Fruit fly (Drosophila melanogaster) whole organism, pupa: Measurements from ENCODE around the gene Nnp-1.

Source experiments
- CG10348 ChIP-seq: fragments of 200-800 bp; sonication (Bioruptor generic); IDR thresholded peaks from 2 replicates; pipeline ENCODE4 v1.3.6; 2022; ENCODE audit warnings: missing biosample characterization, missing genetic modification characterization
- CG12605 ChIP-seq: fragments of 200-800 bp; sonication (Bioruptor generic); IDR thresholded peaks from 2 replicates; pipeline ENCODE4 v1.3.6; 2022; ENCODE audit warnings: missing biosample characterization, missing genetic modification characterization
- CG13204 ChIP-seq: fragments of 200-800 bp; sonication (Bioruptor generic); optimal IDR thresholded peaks from 2 replicates; lab custom pipeline; 2018; ENCODE audit warnings: missing biosample characterization, mild to moderate bottlenecking, missing genetic modification characterization, moderate library complexity
- CG14655 ChIP-seq: fragments of 200-800 bp; sonication (Bioruptor generic); optimal IDR thresholded peaks from 3 replicates; lab custom pipeline; 2017; ENCODE audit warnings: mild to moderate bottlenecking, missing biosample characterization, missing genetic modification reagents, missing genetic modification characterization
- CG15710 ChIP-seq: fragments of 200-800 bp; sonication (Bioruptor generic); optimal IDR thresholded peaks from 2 replicates; lab custom pipeline; 2018; ENCODE audit warnings: missing biosample characterization, mild to moderate bottlenecking, missing genetic modification characterization, moderate library complexity
- CG17806 ChIP-seq: fragments of 200-800 bp; sonication (Bioruptor generic); optimal IDR thresholded peaks from 2 replicates; lab custom pipeline; 2018; ENCODE audit warnings: missing biosample characterization, mild to moderate bottlenecking, missing genetic modification characterization, moderate library complexity
- CG32121 ChIP-seq: fragments of 200-800 bp; sonication (Bioruptor generic); IDR thresholded peaks from 2 replicates; pipeline ENCODE4 v1.3.6; 2022; ENCODE audit warnings: missing biosample characterization, missing genetic modification characterization
- CG34367 ChIP-seq: fragments of 200-800 bp; sonication (Bioruptor generic); optimal IDR thresholded peaks from 2 replicates; lab custom pipeline; 2018; ENCODE audit warnings: missing biosample characterization, mild to moderate bottlenecking, missing genetic modification characterization
- CG8159 ChIP-seq: fragments of 200-800 bp; sonication (Bioruptor generic); optimal IDR thresholded peaks from 3 replicates; lab custom pipeline; 2018; ENCODE audit warnings: missing biosample characterization, mild to moderate bottlenecking, missing genetic modification characterization, moderate library complexity
- CG8301 ChIP-seq: fragments of 200-800 bp; sonication (Bioruptor generic); optimal IDR thresholded peaks from 2 replicates; lab custom pipeline; 2018; ENCODE audit warnings: missing biosample characterization, mild to moderate bottlenecking, missing genetic modification characterization
- CG9948 ChIP-seq: fragments of 200-800 bp; sonication (Bioruptor generic); optimal IDR thresholded peaks from 2 replicates; lab custom pipeline; 2018; ENCODE audit warnings: missing biosample characterization, mild to moderate bottlenecking, missing genetic modification characterization, moderate library complexity
- D1 ChIP-seq: fragments of 200-800 bp; sonication (Bioruptor generic); optimal IDR thresholded peaks from 2 replicates; lab custom pipeline; 2018; ENCODE audit warnings: missing biosample characterization, mild to moderate bottlenecking, missing genetic modification characterization, moderate library complexity
- EcR ChIP-seq: fragments of 200-800 bp; sonication (Bioruptor generic); optimal IDR thresholded peaks from 3 replicates; lab custom pipeline; 2019; ENCODE audit warnings: missing biosample characterization, missing genetic modification characterization, mild to moderate bottlenecking, moderate library complexity, missing genetic modification reagents
- Ets98B ChIP-seq: fragments of 200-800 bp; sonication (Bioruptor generic); IDR thresholded peaks from 2 replicates; pipeline ENCODE4 v1.3.6; 2022; ENCODE audit warnings: missing biosample characterization, missing genetic modification characterization
- Pif1A ChIP-seq: fragments of 200-800 bp; sonication (Bioruptor generic); optimal IDR thresholded peaks from 3 replicates; lab custom pipeline; 2016; ENCODE audit warnings: missing biosample characterization, missing genetic modification characterization
- Pif1B ChIP-seq: fragments of 200-800 bp; sonication (Bioruptor generic); optimal IDR thresholded peaks from 3 replicates; lab custom pipeline; 2016; ENCODE audit warnings: missing biosample characterization, missing genetic modification characterization
- Snoo ChIP-seq: fragments of 200-800 bp; sonication (Bioruptor generic); optimal IDR thresholded peaks from 3 replicates; lab custom pipeline; 2017; ENCODE audit warnings: missing biosample characterization, mild to moderate bottlenecking, missing genetic modification characterization, inconsistent platforms
- fd96Ca ChIP-seq: fragments of 200-800 bp; sonication (Bioruptor generic); IDR thresholded peaks from 3 replicates; pipeline ENCODE4 v1.3.6; 2022; ENCODE audit warnings: missing biosample characterization, missing genetic modification characterization
- gl ChIP-seq: fragments of 200-800 bp; sonication (Bioruptor generic); optimal IDR thresholded peaks from 2 replicates; lab custom pipeline; 2018; ENCODE audit warnings: missing biosample characterization, mild to moderate bottlenecking, missing genetic modification characterization
- rn ChIP-seq: fragments of 200-800 bp; sonication (Bioruptor generic); IDR thresholded peaks from 2 replicates; pipeline ENCODE4 v1.3.6; 2022; ENCODE audit warnings: missing biosample characterization, missing genetic modification characterization

Nnp-1 gene

DNA sequence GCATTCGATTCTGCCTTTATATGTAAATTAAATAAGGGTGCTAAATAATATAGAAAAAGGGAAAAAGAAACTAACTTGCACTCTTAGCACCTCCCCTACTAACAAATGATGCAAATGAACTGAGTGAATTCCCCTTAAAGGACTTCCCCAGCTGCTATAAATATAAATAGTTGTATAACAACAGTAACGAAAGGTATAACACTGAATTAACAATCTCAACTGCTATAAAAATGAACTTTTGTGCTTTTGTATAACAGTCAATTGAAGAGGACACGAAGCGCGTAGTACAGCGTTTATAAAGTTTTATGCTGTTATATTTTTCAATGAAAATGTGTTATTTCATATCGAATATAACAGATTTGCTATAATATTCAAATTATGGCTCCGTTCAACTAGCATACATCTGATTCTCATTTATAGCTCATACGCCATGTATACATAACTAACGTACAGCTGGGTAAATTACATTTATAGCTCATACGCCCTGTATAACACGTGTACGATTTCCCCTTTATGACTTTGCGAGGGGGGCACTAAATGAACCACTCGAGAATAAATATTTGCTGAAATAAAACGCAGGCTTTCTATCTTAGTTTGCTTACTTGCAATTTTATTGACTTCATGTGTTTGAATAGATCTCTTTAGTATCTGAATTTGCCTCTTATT is 16.6 kb downstream of the Nnp-1 start:
- no peak for TF ChIP-seq Snoo (tag; lab: Kevin White, UChicago)
- no peak for TF ChIP-seq EcR (GFP tag; lab: Kevin White, UChicago)
- TF ChIP-seq Pif1B (GFP tag; lab: Kevin White, UChicago) = no peak
- TF ChIP-seq CG12605 (GFP tag; lab: Robert Waterston, UW) = no peak

DNA sequence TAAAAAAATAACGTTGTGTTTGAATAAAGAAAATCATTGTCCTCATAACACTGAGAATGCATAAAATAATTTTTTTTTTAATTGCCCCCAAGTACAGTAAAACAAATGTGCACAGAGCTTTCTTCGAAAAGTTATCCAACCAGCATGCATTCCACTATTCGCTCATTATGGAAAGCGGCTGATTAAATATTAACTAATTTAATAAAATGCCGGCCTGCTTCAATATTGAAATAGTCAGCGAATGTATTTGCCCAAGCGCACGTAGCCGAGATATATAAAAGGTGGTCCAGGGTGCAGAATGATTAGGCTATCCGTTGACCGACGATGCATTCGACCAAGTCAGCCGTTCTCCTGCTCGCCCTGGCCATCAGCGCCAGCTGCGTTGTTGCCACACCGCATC is 18.5 kb downstream of the Nnp-1 start, which contains the start of gene CG16826:
Gene CG16826, plus strand, starts transcription at position 301 of the 400 bp plus-strand sequence.
- TF ChIP-seq CG14655 (GFP tag; lab: Kevin White, UChicago) = no peak
- TF ChIP-seq CG15710 = no peak
- no peak for TF ChIP-seq Pif1B (GFP tag; lab: Kevin White, UChicago)
- no peak for TF ChIP-seq Ets98B (GFP tag; lab: Robert Waterston, UW)

DNA sequence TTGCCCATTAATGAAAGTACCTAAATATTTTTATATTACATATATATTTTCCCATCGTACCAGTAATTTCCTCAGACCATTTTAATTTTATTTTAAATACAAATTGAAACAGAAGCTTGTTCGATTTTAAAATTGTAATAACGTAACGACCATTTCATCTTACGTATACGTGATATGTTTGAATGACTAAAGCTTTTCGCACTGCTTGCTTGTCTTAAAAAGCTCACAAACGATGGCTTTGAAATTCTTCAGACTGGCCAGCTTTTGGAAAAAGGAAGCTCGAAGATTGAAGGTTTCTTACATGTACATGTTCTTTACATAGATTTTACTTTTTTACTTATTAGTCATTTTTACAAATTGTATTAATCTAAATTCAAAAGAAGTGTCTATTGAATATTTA is 33.3 kb downstream of the Nnp-1 start:
- TF ChIP-seq D1 (tag; lab: Kevin White, UChicago) (peak; percentile 16), CG8301 (no peak)
- TF ChIP-seq, all 21 proteins: peak for 1

DNA sequence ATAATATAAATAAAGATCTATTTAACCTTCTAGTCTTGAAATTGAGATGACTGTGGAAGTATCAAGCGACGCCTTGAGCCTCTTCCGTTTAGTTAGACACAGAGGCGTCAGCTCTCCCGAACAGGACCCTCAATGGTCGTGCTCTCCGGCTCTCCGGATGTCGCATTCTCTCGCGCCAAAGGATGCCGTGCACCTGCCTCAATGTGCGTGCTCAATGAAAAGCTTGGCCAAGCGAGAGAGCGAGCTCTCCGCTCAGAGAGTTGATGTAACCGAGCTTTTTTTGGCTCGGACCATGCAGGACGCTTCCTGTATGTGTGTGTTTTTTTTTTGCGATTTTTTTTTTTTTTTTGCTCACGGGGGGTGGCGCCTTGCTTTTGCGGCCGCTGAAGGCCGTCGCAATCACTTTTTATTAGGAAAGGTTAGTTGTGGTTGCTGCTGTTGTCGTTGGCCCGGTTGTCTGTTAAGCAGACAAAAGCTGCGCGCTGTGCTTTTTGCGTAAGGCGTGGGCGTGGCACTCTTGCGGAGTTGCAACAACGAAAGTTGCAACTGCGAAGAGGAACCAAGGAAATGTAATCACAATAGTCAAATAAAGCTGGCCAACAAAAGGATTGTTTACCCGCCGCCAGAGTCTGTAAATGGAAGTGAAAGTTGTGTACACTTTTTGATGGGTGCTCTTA is 34.0 kb downstream of the Nnp-1 start:
- TF ChIP-seq EcR (GFP tag; lab: Kevin White, UChicago) = no peak
- peak; percentile 16 for TF ChIP-seq CG13204 (GFP tag; lab: Kevin White, UChicago)
- peak; percentile 74 for TF ChIP-seq CG12605 (GFP tag; lab: Robert Waterston, UW)

DNA sequence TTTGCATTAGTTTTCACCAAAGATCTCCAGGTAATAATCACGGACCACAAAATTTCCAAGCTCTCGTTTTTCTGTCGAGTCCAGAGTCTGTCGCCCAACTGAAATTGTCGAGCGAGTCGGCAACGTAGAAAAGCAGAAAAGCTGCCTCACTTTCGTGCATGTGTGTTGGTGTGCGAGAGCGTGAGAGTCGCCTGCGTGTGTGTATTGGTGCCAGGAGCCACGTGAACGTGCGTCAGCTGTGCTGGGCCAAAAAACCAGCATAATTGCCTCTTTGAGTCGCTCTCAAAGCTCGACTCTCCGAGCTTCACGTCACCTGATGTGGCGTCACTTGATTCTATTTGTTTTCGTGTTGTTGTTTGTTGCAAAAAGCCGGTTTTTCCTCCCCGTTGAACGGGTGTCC is 35.0 kb downstream of the Nnp-1 start, which contains the start of gene hbt:
Gene hbt, minus strand, starts transcription at position 101 of the 400 bp plus-strand sequence.
- no peak for TF ChIP-seq CG9948 (tag; lab: Kevin White, UChicago)
- TF ChIP-seq CG32121 (GFP tag; lab: Robert Waterston, UW) = no peak
- no peak for TF ChIP-seq EcR (GFP tag; lab: Kevin White, UChicago)
- TF ChIP-seq CG8159 = no peak
- no peak for TF ChIP-seq rn
- TF ChIP-seq Ets98B (GFP tag; lab: Robert Waterston, UW) = no peak

DNA sequence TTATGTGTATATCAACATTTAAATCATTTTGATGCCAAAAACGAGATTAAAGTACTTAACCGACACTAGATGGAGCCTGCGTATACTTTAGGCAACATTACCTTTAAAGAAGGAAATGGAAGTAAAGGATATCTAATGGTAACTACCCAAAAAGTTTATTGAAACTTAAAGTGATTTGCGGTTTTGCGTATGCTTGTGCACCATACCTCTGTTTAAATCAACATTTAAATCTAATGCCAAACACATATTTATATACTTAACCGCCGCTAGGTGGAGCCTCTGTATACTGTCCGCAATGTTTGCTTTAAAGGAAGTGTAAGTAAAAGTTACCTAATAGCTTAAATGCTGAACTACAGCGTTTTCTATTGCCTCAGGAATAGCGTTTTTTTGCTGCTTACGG is 40.2 kb downstream of the Nnp-1 start:
- TF ChIP-seq CG10348 (GFP tag; lab: Robert Waterston, UW) (no peak), Pif1A (no peak), CG34367 (tag; lab: Kevin White, UChicago) (no peak), fd96Ca (GFP tag; lab: Robert Waterston, UW) (no peak), rn (no peak), Pif1B (GFP tag; lab: Kevin White, UChicago) (no peak), CG13204 (GFP tag; lab: Kevin White, UChicago) (no peak), gl (tag; lab: Kevin White, UChicago) (no peak), CG12605 (GFP tag; lab: Robert Waterston, UW) (no peak), CG17806 (no peak), Ets98B (GFP tag; lab: Robert Waterston, UW) (no peak)
